Fruit fly (Drosophila melanogaster) whole organism, prepupa: Measurements from ENCODE around the gene RagA-B.

ENCODE experiments used
- CG11762 ChIP-seq: fragments of 200-800 bp; sonication (Bioruptor generic); optimal IDR thresholded peaks from 3 replicates; lab custom pipeline; 2016; ENCODE audit warnings: missing biosample characterization, missing genetic modification characterization; ENCODE audit not compliant: insufficient read depth
- CG15336 ChIP-seq: fragments of 200-800 bp; sonication (Bioruptor generic); IDR thresholded peaks from 2 replicates; pipeline ENCODE4 v1.3.6; 2022; ENCODE audit warnings: missing biosample characterization, missing genetic modification characterization
- CG1621 ChIP-seq: fragments of 200-800 bp; sonication (Bioruptor generic); optimal IDR thresholded peaks from 3 replicates; lab custom pipeline; 2018; ENCODE audit warnings: missing biosample characterization, mild to moderate bottlenecking, missing genetic modification characterization
- CG16779 ChIP-seq: fragments of 200-800 bp; sonication (Bioruptor generic); optimal IDR thresholded peaks from 3 replicates; lab custom pipeline; 2017; ENCODE audit warnings: missing biosample characterization, mild to moderate bottlenecking, missing genetic modification characterization
- CG3032 ChIP-seq: fragments of 200-800 bp; optimal IDR thresholded peaks from 2 replicates; lab custom pipeline; 2019; ENCODE audit warnings: missing biosample characterization, mild to moderate bottlenecking, missing genetic modification characterization, moderate library complexity
- CG31627 ChIP-seq: fragments of 200-800 bp; sonication (Bioruptor generic); optimal IDR thresholded peaks from 3 replicates; lab custom pipeline; 2016; ENCODE audit warnings: missing biosample characterization, missing genetic modification characterization
- CG34406 ChIP-seq: fragments of 200-800 bp; sonication (Bioruptor generic); optimal IDR thresholded peaks from 3 replicates; lab custom pipeline; 2016; ENCODE audit warnings: missing biosample characterization, missing genetic modification characterization
- CG4318 ChIP-seq: fragments of 200-800 bp; sonication (Bioruptor generic); optimal IDR thresholded peaks from 3 replicates; lab custom pipeline; 2017; ENCODE audit warnings: missing biosample characterization, mild to moderate bottlenecking, missing genetic modification characterization
- CG6163 ChIP-seq: fragments of 200-800 bp; sonication (Bioruptor generic); IDR thresholded peaks from 3 replicates; pipeline ENCODE4 v1.3.6; 2022; ENCODE audit warnings: missing biosample characterization, missing genetic modification characterization
- CG6276 ChIP-seq: fragments of 200-800 bp; sonication (Bioruptor generic); optimal IDR thresholded peaks from 2 replicates; lab custom pipeline; 2017; ENCODE audit warnings: missing biosample characterization, mild to moderate bottlenecking, missing genetic modification characterization
- CG6792 ChIP-seq: fragments of 200-800 bp; sonication (Bioruptor generic); optimal IDR thresholded peaks from 3 replicates; lab custom pipeline; 2016; ENCODE audit warnings: missing biosample characterization, missing genetic modification characterization
- CG6854 ChIP-seq: fragments of 200-800 bp; sonication (Bioruptor generic); optimal IDR thresholded peaks from 2 replicates; lab custom pipeline; 2017; ENCODE audit warnings: missing biosample characterization, mild to moderate bottlenecking, missing genetic modification characterization
- CG7368 ChIP-seq: fragments of 200-800 bp; sonication (Bioruptor generic); optimal IDR thresholded peaks from 3 replicates; lab custom pipeline; 2016; ENCODE audit warnings: missing biosample characterization, missing genetic modification characterization
- CG8119 ChIP-seq: fragments of 200-800 bp; sonication (Bioruptor generic); IDR thresholded peaks from 3 replicates; pipeline ENCODE4 v1.3.6; 2022; ENCODE audit warnings: missing biosample characterization, missing genetic modification characterization
- CG8632 ChIP-seq: fragments of 200-800 bp; sonication (Bioruptor generic); optimal IDR thresholded peaks from 3 replicates; lab custom pipeline; 2016; ENCODE audit warnings: missing biosample characterization, missing genetic modification characterization
- CG9139 ChIP-seq: fragments of 200-800 bp; sonication (Bioruptor generic); optimal IDR thresholded peaks from 3 replicates; lab custom pipeline; 2017; ENCODE audit warnings: missing biosample characterization, mild to moderate bottlenecking, missing genetic modification characterization
- Eip75B ChIP-seq: fragments of 200-800 bp; sonication (Bioruptor generic); optimal IDR thresholded peaks from 3 replicates; lab custom pipeline; 2016; ENCODE audit warnings: missing biosample characterization, missing genetic modification characterization
- Eip78C ChIP-seq: fragments of 200-800 bp; sonication (Bioruptor generic); peaks from one replicate; lab custom pipeline; 2016; ENCODE audit warnings: missing biosample characterization, missing genetic modification characterization
- Ets21C ChIP-seq: fragments of 200-800 bp; sonication (Bioruptor generic); optimal IDR thresholded peaks from 3 replicates; lab custom pipeline; 2016; ENCODE audit warnings: missing biosample characterization, missing genetic modification characterization
- Ets96B ChIP-seq: fragments of 200-800 bp; optimal IDR thresholded peaks from 2 replicates; lab custom pipeline; 2019; ENCODE audit warnings: missing biosample characterization, mild to moderate bottlenecking, missing genetic modification characterization, moderate library complexity
- Gug ChIP-seq: fragments of 200-800 bp; sonication (Bioruptor generic); IDR thresholded peaks from 2 replicates; pipeline ENCODE4 v1.3.6; 2022; ENCODE audit warnings: missing biosample characterization, missing genetic modification characterization
- Hr39 ChIP-seq: fragments of 200-800 bp; sonication (Bioruptor generic); optimal IDR thresholded peaks from 2 replicates; lab custom pipeline; 2016; ENCODE audit warnings: missing biosample characterization, missing genetic modification characterization
- Lpt ChIP-seq: fragments of 200-800 bp; sonication (Bioruptor generic); optimal IDR thresholded peaks from 3 replicates; lab custom pipeline; 2016; ENCODE audit warnings: missing biosample characterization, missing genetic modification characterization
- OdsH ChIP-seq: fragments of 200-800 bp; sonication (Bioruptor generic); optimal IDR thresholded peaks from 3 replicates; lab custom pipeline; 2016; ENCODE audit warnings: missing biosample characterization, missing genetic modification characterization
- Sox102F ChIP-seq: fragments of 200-800 bp; sonication (Bioruptor generic); optimal IDR thresholded peaks from 2 replicates; lab custom pipeline; 2016; ENCODE audit warnings: missing biosample characterization, mild to moderate bottlenecking, missing genetic modification characterization
- achi ChIP-seq: fragments of 200-800 bp; sonication (Bioruptor generic); optimal IDR thresholded peaks from 3 replicates; lab custom pipeline; 2016; ENCODE audit warnings: missing biosample characterization, missing genetic modification characterization
- cyc ChIP-seq: fragments of 200-800 bp; sonication (Bioruptor generic); optimal IDR thresholded peaks from 3 replicates; lab custom pipeline; 2016; ENCODE audit warnings: missing biosample characterization, missing genetic modification characterization
- dac ChIP-seq: fragments of 200-800 bp; sonication (Bioruptor generic); optimal IDR thresholded peaks from 2 replicates; lab custom pipeline; 2017; ENCODE audit warnings: missing biosample characterization, mild to moderate bottlenecking, missing genetic modification characterization
- eg ChIP-seq: fragments of 200-800 bp; sonication (Bioruptor generic); IDR thresholded peaks from 3 replicates; pipeline ENCODE4 v1.3.6; 2022; ENCODE audit warnings: missing biosample characterization, missing genetic modification characterization
- fd59A ChIP-seq: fragments of 200-800 bp; sonication (Bioruptor generic); optimal IDR thresholded peaks from 2 replicates; lab custom pipeline; 2017; ENCODE audit warnings: missing biosample characterization, mild to moderate bottlenecking, missing genetic modification characterization, missing genetic modification reagents
- fd85E ChIP-seq: fragments of 200-800 bp; sonication (Bioruptor generic); optimal IDR thresholded peaks from 3 replicates; lab custom pipeline; 2016; ENCODE audit warnings: missing biosample characterization, missing genetic modification characterization
- fkh ChIP-seq: fragments of 200-800 bp; sonication (Bioruptor generic); optimal IDR thresholded peaks from 3 replicates; lab custom pipeline; 2017; ENCODE audit warnings: missing biosample characterization, mild to moderate bottlenecking, missing genetic modification characterization, moderate library complexity
- lz ChIP-seq: fragments of 200-800 bp; sonication (Bioruptor generic); optimal IDR thresholded peaks from 3 replicates; lab custom pipeline; 2016; ENCODE audit warnings: missing biosample characterization, missing genetic modification characterization
- pdm3 ChIP-seq: fragments of 200-800 bp; sonication (Bioruptor generic); optimal IDR thresholded peaks from 3 replicates; lab custom pipeline; 2016; ENCODE audit warnings: missing biosample characterization, missing genetic modification characterization
- salr ChIP-seq, 2 experiments: fragments of 200-800 bp; sonication (Bioruptor generic); optimal IDR thresholded peaks; 3 replicates each; lab custom pipeline; 2016 to 2018; ENCODE audit warnings: missing biosample characterization in 2 of 2, missing genetic modification characterization in 2 of 2, mild to moderate bottlenecking in 1 of 2
- spab ChIP-seq: fragments of 200-800 bp; sonication (Bioruptor generic); optimal IDR thresholded peaks from 2 replicates; lab custom pipeline; 2017; ENCODE audit warnings: missing biosample characterization, mild to moderate bottlenecking, missing genetic modification characterization, missing genetic modification reagents
- topi ChIP-seq: fragments of 200-800 bp; sonication (Bioruptor generic); optimal IDR thresholded peaks from 3 replicates; lab custom pipeline; 2016; ENCODE audit warnings: missing biosample characterization, missing genetic modification characterization
- vri ChIP-seq: fragments of 200-800 bp; sonication (Bioruptor generic); optimal IDR thresholded peaks from 3 replicates; lab custom pipeline; 2016; ENCODE audit warnings: missing biosample characterization, mild to moderate bottlenecking, missing genetic modification characterization

The RagA-B gene

dm6 chr3R:9023934-9024333 is 39.8 kb upstream of the RagA-B start:
- TF ChIP-seq vri (GFP tag; lab: Kevin White, UChicago) (no peak), Ets96B (tag; lab: Kevin White, UChicago) (no peak), topi (no peak), CG16779 (no peak), salr (GFP tag; optimal IDR thresholded peaks at IDR 0.05; lab: Kevin White, UChicago) (no peak), CG6854 (GFP tag; lab: Kevin White, UChicago) (no peak), CG15336 (GFP tag; lab: Robert Waterston, UW) (no peak), CG6792 (GFP tag; lab: Kevin White, UChicago) (no peak), CG1621 (no peak), CG8632 (GFP tag; lab: Kevin White, UChicago) (no peak), Eip75B (GFP tag; lab: Kevin White, UChicago) (no peak), Eip78C (GFP tag; lab: Kevin White, UChicago) (no peak), dac (no peak), CG6276 (GFP tag; lab: Kevin White, UChicago) (no peak), CG9139 (GFP tag; lab: Kevin White, UChicago) (no peak), Sox102F (GFP tag; lab: Kevin White, UChicago) (no peak), CG34406 (GFP tag; lab: Kevin White, UChicago) (no peak), OdsH (no peak), Ets21C (GFP tag; lab: Kevin White, UChicago) (no peak)

dm6 chr3R:9019689-9020138 is 35.6 kb upstream of the RagA-B start, which contains the start of gene tgo:
tgo (minus strand) TSS chr3R:9020022.
- no peak for TF ChIP-seq CG7368 (GFP tag; lab: Kevin White, UChicago)
- no peak for TF ChIP-seq CG11762 (GFP tag; lab: Kevin White, UChicago)
- TF ChIP-seq CG3032: peak; percentile 9
- no peak for TF ChIP-seq CG34406 (GFP tag; lab: Kevin White, UChicago)
- TF ChIP-seq CG6854 (GFP tag; lab: Kevin White, UChicago): peak; percentile 40
- peak; percentile 87 for TF ChIP-seq fkh
- TF ChIP-seq Lpt (GFP tag; lab: Kevin White, UChicago): no peak
- no peak for TF ChIP-seq CG6276 (GFP tag; lab: Kevin White, UChicago)
- TF ChIP-seq eg (GFP tag; lab: Robert Waterston, UW): no peak
- TF ChIP-seq CG8119 (GFP tag; lab: Robert Waterston, UW): no peak
- TF ChIP-seq salr (GFP tag; optimal IDR thresholded peaks at IDR 0.05; lab: Kevin White, UChicago): no peak
- TF ChIP-seq spab (GFP tag; lab: Kevin White, UChicago): no peak
- no peak for TF ChIP-seq CG6163 (GFP tag; lab: Robert Waterston, UW)
- no peak for TF ChIP-seq fd85E (GFP tag; lab: Kevin White, UChicago)
- no peak for TF ChIP-seq cyc (GFP tag; lab: Kevin White, UChicago)
- no peak for TF ChIP-seq pdm3 (GFP tag; lab: Kevin White, UChicago)
- TF ChIP-seq fd59A (GFP tag; lab: Kevin White, UChicago): no peak
- TF ChIP-seq CG16779: no peak
- TF ChIP-seq, all 60 proteins: peak for 3

- no peak for TF ChIP-seq CG4318
- TF ChIP-seq CG7368 (GFP tag; lab: Kevin White, UChicago): no peak
- TF ChIP-seq Ets96B (tag; lab: Kevin White, UChicago): no peak
- no peak for TF ChIP-seq achi
- TF ChIP-seq Gug (GFP tag; lab: Robert Waterston, UW): no peak
- no peak for TF ChIP-seq CG31627
- no peak for TF ChIP-seq Hr39 (GFP tag; lab: Kevin White, UChicago)
- TF ChIP-seq lz (GFP tag; lab: Kevin White, UChicago): no peak
These were observed 32.8 kb upstream of the RagA-B start for dm6 chr3R:9016869-9017268.
